Worm (Caenorhabditis elegans): ENCODE measurements around the gene ucr-2.1.

The ucr-2.1 gene

DNA sequence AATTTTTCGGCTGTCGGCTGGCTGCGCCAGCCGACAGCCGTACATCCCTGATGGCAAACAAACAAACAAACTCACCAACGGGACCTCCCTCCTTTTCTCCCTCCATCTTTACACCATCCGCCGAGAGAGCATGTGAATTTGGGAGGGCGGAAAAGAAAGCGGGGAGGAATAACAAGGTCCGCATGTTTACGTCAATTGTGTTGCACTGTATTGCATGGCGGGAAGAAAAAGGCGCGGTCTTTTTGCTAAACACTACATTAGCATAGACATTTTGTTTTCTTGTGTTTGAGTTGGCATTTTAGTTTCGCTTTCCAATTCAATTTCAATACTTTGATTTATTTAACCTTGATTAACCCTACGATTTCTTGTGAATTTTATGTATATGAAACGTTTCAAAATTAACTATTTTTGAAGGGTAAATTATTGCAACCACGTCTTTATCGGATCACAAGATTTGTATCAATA, 30.3 kb upstream of the ucr-2.1 start, which contains the start of gene C49F5.6:
Gene C49F5.6 (plus strand): TSS at position 415 of the 465 bp plus-strand sequence.
- TF ChIP-seq fax-1 (tag; optimal IDR thresholded peaks at IDR 0.05) (no peak), dve-1 (tag; optimal IDR thresholded peaks at IDR 0.05) (no peak)

DNA sequence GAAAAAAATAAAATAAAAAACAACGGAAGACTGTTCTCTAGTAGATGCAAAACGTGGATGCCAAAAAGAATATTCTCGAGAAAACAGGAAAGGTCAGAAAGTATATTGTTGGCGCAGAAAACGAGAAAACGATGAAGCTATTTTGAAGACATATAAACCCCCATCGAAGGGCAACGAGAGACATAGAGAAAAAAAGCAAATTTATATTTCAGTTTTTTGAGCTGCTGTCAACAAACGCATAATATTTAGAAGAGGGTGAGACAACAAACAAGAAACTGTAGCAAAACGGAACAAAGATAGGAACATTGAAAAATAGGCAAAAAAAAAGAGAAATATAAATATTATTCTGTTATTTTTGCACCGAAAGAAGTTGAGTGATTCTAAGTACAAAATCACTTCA, 26.0 kb upstream of the ucr-2.1 start:
- no peak for TF ChIP-seq K09A11.1 (tag; optimal IDR thresholded peaks at IDR 0.05; ENCODE audit: insufficient read depth)
- no peak for TF ChIP-seq lin-11 (tag; optimal IDR thresholded peaks at IDR 0.05)
- TF ChIP-seq dve-1 (tag; optimal IDR thresholded peaks at IDR 0.05), result no peak
- no peak for TF ChIP-seq nfya-1 (tag; optimal IDR thresholded peaks at IDR 0.05)
- no peak for TF ChIP-seq che-1 (tag; optimal IDR thresholded peaks at IDR 0.05)
- no peak for TF ChIP-seq unc-55 (GFP tag; optimal IDR thresholded peaks at IDR 0.05)
- TF ChIP-seq ceh-22 (tag; optimal IDR thresholded peaks at IDR 0.05), result no peak
- no peak for TF ChIP-seq ceh-2 (tag; optimal IDR thresholded peaks at IDR 0.05)
- no peak for TF ChIP-seq elt-4 (tag; optimal IDR thresholded peaks at IDR 0.05)
- no peak for TF ChIP-seq tbx-7 (tag; optimal IDR thresholded peaks at IDR 0.05)
- TF ChIP-seq ceh-9 (tag; optimal IDR thresholded peaks at IDR 0.05), result no peak
- TF ChIP-seq sox-2 (GFP tag; IDR thresholded peaks at IDR 0.05), result no peak

DNA sequence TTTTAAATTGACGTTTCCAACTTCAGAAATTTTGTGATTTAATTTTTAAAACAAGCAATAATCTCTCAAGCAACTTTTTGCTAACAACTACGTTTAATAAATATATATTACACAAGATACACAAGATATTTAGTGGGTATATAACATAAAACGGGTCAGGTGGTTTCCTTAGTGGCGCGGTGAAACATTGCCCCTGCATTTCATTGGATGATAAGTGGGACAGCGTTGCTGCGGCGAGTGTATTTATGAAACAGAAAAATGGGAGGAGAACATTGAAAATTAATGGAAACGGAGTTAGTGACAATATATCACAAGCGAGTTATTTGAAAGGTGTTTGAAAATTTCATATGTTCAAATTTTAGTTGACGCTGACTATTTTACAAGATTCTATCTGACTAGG, 25.5 kb upstream of the ucr-2.1 start:
- TF ChIP-seq zip-5 (tag; optimal IDR thresholded peaks at IDR 0.05) (no peak), ztf-16 (tag; optimal IDR thresholded peaks at IDR 0.05) (no peak)

DNA sequence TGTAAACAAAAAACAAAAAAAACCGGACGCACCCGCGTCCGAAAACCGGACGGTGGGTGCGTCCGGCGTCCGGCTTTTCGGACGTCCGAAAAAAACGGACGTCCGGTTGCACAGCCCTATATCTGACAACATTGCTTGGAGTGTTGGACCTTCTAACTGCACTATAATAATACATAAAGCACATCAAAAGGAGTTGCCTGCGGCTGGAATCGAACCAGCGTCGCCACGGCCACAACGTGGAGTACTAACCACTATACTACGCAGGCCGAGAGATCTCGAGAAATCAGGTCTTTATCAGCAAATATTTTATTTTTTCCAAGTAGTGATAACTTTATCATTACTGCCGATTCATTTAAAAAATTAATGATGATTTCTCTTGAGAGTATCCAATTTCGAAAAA, 24.9 kb upstream of the ucr-2.1 start:
- TF ChIP-seq dmd-4 (tag; optimal IDR thresholded peaks at IDR 0.05; ENCODE audit: borderline replicate concordance) (no peak), fkh-6 (tag; optimal IDR thresholded peaks at IDR 0.05) (no peak), gmeb-2 (tag; optimal IDR thresholded peaks at IDR 0.05) (no peak), pax-1 (tag; optimal IDR thresholded peaks at IDR 0.05) (no peak), pha-2 (tag; optimal IDR thresholded peaks at IDR 0.05) (no peak), odd-2 (tag; optimal IDR thresholded peaks at IDR 0.05) (no peak)

DNA sequence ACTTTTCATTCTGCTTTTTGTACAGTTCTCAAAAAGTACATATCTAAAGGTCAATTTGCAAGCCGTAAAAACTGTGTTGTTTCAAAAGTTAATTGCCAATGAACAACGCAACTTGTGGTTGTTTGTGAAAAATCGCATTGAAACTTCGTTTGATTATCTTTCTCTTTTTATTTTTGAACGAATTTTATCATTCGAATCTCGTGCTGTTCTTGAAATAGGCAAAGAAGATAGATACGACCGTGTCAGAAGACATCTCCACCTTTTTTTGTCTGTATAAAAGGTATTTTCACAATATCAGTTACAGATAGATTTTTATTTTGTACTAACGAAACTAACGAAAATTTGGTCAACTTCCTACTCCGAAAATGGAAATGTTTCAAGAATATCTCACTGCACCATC, 23.7 kb upstream of the ucr-2.1 start, which contains the start of gene C49F5.7:
Gene C49F5.7 (plus strand): TSS at position 301 of the 400 bp plus-strand sequence.
- TF ChIP-seq ceh-6 (GFP tag; optimal IDR thresholded peaks at IDR 0.05) (no peak), npax-4 (tag; optimal IDR thresholded peaks at IDR 0.05) (no peak), fkh-10 (GFP tag; optimal IDR thresholded peaks at IDR 0.05) (no peak), T23F11.4 (GFP tag; optimal IDR thresholded peaks at IDR 0.05) (no peak), gmeb-2 (tag; optimal IDR thresholded peaks at IDR 0.05) (no peak), pha-4 (tag; optimal IDR thresholded peaks at IDR 0.05) (no peak), K09A11.1 (tag; optimal IDR thresholded peaks at IDR 0.05; ENCODE audit: insufficient read depth) (no peak), hlh-8 (tag; optimal IDR thresholded peaks at IDR 0.05) (no peak), ceh-34 (tag; optimal IDR thresholded peaks at IDR 0.05) (no peak)

DNA sequence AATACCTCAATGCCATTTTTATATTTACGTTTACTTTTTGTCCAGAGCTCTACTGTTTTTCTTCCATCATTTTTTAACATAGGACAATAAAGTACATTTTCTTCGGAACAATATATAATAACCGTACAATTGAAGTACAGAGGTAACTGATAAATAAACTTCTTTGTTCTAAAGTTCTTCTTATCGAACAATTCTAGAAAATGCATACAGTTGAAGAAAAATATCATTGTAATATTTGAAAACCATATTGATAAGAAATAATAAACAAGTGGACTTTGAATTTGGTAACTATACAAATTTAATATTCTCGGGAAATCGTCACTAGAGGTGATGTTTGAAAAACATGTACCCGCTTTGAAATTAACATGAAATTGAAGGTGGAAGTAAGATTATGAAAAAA, 21.6 kb upstream of the ucr-2.1 start:
- no peak for TF ChIP-seq unc-3 (GFP tag; conservative IDR thresholded peaks at IDR 0.05)
- no peak for TF ChIP-seq unc-3 (tag; optimal IDR thresholded peaks at IDR 0.05)
- TF ChIP-seq pat-9 (tag; optimal IDR thresholded peaks at IDR 0.05), result no peak
- no peak for TF ChIP-seq ets-4 (tag; optimal IDR thresholded peaks at IDR 0.05)
- no peak for TF ChIP-seq lim-6 (tag; optimal IDR thresholded peaks at IDR 0.05)
- no peak for TF ChIP-seq ttx-3 (tag; optimal IDR thresholded peaks at IDR 0.05)
- no peak for TF ChIP-seq unc-42 (tag; optimal IDR thresholded peaks at IDR 0.05)
